Worm (Caenorhabditis elegans) whole organism, early embryonic: Measurements from ENCODE around the gene fbxa-56.

Experiments
- B0310.2 ChIP-seq: sonication (generic microtip); optimal IDR thresholded peaks from 2 replicates; lab custom pipeline; 2016; ENCODE audit warnings: mild to moderate bottlenecking, missing genetic modification characterization, missing compliant biosample characterization
- F13C5.2 ChIP-seq: sonication (generic microtip); optimal IDR thresholded peaks from 2 replicates; lab custom pipeline; 2017; ENCODE audit warnings: mild to moderate bottlenecking, missing genetic modification characterization, inconsistent platforms, missing compliant biosample characterization
- ama-1 ChIP-seq: fragments of 150-350 bp; optimal IDR thresholded peaks from 2 replicates; lab custom pipeline; 2014
- scrt-1 ChIP-seq: fragments of 200-800 bp; sonication (Bioruptor generic); IDR thresholded peaks from 2 replicates; pipeline ENCODE4 v1.3.6; 2022; ENCODE audit warnings: missing genetic modification characterization, missing compliant biosample characterization
- sea-1 ChIP-seq: fragments of 200-800 bp; sonication (Bioruptor generic); conservative IDR thresholded peaks from 2 replicates; pipeline ENCODE4 v1.3.6; 2022; ENCODE audit warnings: missing genetic modification characterization, missing compliant biosample characterization

DNA sequence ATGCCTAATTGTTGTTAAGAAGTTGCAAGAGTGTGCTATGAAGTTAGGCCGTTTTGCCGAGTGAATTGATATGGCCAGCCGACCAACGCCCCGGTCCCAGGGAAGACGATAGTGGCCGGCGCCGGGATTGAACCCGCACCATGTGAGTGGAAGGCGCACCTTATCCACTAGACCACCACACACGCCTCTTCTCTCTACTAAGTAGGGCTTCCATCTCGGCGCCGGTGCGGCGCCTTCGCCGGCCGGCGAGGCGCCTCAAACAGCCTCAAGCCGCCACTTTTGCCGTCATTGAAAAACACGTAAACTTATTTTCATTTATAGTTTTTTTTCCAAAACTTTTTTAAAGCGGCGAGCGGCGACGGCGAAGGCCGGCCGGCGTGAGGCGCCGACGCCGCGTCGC lies 41.0 kb upstream of the fbxa-56 start:
- TF ChIP-seq scrt-1 (GFP tag; lab: Robert Waterston, UW) (no peak), ama-1 (lab: Kevin White, UChicago) (no peak), B0310.2 (tag; lab: Kevin White, UChicago) (no peak), sea-1 (no peak), F13C5.2 (tag; lab: Kevin White, UChicago) (no peak)
